Fruit fly (Drosophila melanogaster): ENCODE measurements around the gene Psn.

The Psn gene

DNA sequence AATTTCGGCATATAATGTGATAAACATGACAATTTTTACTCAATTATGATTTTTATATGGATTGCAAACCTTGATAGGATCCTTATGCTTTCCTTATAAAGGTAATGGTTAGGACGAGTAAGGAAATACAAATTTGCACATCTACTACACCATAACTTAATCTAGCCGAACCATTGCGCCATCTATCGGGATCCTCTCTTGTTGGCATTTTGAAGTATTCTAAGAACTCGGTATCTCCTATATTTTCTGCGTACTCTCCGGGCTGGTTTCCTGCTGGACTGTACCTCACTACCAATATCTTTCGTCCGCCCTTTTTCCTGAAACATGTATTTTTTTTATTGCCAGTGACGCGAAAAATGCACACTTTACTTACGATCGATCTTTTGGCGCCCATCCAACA, 32.4 kb downstream of the Psn start, which contains the start of gene atk:
Gene atk, minus strand, starts transcription at position 186 of the 400 bp plus-strand sequence.
- no peak for TF ChIP-seq CG17801 (GFP tag; optimal IDR thresholded peaks at IDR 0.05; ENCODE audit: partially characterized antibody)

DNA sequence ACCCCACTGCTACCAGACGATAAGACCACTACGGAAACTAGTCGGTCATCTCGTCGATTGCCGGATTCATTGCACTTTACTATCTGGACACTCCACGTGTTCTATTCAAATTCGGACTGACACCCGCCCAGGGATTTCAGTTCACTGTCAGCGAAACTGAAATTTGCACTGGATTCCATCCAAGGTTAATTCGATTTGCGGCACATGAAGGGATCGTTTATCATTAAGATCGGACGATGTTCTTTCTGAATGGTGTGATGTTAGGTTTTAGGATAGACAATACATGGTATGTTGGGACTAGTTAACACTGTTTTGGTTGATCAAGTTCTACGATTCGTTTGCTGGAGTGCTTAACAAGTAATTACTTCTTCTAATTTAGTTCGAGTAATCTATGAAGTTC, 33.7 kb downstream of the Psn start, which contains the start of gene CG42764:
Gene CG42764, minus strand, starts transcription at position 101 of the 400 bp plus-strand sequence.
- TF ChIP-seq CG17801 (GFP tag; optimal IDR thresholded peaks at IDR 0.05; ENCODE audit: partially characterized antibody), result no peak

DNA sequence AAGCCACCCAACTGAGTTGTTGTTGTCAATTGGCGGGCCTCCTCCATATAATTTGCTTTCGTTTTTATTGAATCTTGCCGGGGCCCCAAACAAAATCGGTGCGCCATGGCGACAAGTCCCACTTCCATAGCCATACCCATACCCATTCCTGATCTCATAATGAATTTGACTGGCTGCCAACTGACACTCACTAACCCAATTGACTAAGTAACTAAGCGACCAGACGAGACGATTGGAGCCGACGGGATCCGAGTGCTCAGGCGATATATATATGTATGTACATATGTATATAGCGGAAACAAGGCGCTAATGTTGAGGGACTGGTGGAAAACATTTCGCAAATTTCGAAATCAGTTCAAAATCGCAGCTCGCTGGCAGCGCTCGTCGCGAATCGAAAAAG, 34.3 kb downstream of the Psn start, which contains the start of gene Tdh:
Gene Tdh, plus strand, starts transcription at position 346 of the 400 bp plus-strand sequence.
- no peak for TF ChIP-seq CG17801 (GFP tag; optimal IDR thresholded peaks at IDR 0.05; ENCODE audit: partially characterized antibody)

dm6 chr3L:20467433-20467832, 35.2 kb downstream of the Psn start:
- TF ChIP-seq CG17801 (GFP tag; optimal IDR thresholded peaks at IDR 0.05; ENCODE audit: partially characterized antibody), result no peak

dm6 chr3L:20470991-20471498, 38.8 kb downstream of the Psn start:
- TF ChIP-seq CG17801 (GFP tag; optimal IDR thresholded peaks at IDR 0.05; ENCODE audit: partially characterized antibody), result peak; percentile 2

- no peak for TF ChIP-seq CG17801 (GFP tag; optimal IDR thresholded peaks at IDR 0.05; ENCODE audit: partially characterized antibody)
Measured at dm6 chr3L:20471499-20472313, 39.4 kb downstream of the Psn start.

DNA sequence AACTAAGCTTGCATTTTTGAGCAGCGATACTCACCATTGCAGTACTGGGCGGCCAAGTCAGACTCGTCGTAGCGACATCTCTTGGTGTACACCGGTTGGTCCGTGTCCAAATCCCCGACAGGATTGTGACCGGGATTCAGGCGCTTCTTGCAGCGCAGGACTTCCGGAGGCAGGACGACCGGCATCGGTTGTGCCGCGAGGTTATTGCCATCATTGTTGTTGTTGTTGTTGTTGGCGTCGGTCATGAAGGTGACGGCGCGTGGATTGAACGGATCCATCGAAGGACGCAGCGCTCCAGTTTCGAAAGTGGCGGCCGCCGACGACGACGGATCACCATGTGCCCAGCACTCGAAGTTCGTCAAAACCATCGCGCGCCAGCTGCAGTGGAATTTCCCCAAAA, 40.3 kb downstream of the Psn start:
- no peak for TF ChIP-seq CG17801 (GFP tag; optimal IDR thresholded peaks at IDR 0.05; ENCODE audit: partially characterized antibody)

DNA sequence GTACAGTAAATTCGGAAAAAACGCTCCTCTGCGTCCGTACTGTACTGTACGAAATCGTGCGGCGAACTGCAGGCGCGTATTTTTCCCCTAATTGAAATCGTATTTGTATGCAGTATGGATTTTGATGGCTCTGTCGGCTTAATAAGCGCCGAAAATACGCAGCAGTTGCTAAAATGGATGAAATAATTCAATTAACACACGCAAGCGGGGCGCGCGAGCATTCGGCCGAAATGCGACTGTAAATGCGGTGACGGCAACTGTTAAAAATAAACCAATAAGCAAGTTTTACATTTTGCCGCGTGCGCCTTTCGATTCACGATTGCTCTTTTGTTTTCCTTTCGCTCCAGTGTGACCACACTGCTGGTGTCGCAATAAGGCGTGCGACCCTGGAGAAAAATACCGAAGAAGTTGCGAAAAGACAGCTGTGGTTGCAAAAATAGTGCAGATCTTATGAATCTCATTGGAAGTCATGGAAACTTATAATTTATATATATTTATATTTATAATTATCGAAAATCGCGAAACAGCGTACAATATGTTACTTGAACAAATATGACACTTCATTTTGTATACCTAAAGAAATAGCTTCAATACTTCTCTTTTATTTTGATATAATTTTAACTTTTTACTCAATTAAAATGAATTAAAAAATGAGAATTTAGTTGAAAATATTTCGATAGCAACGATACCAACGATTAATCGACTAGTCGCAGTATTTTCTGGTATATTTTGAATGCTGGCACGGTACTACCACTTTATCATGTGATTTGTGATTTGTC, 40.9 kb downstream of the Psn start, which contains the start of the genes CG32428 and CG5969:
Gene CG32428, minus strand, starts transcription at position 703 of the 779 bp plus-strand sequence.
Gene CG5969, plus strand, starts transcription at position 763 of the 779 bp plus-strand sequence.
- TF ChIP-seq CG17801 (GFP tag; optimal IDR thresholded peaks at IDR 0.05; ENCODE audit: partially characterized antibody), result peak; percentile 24

DNA sequence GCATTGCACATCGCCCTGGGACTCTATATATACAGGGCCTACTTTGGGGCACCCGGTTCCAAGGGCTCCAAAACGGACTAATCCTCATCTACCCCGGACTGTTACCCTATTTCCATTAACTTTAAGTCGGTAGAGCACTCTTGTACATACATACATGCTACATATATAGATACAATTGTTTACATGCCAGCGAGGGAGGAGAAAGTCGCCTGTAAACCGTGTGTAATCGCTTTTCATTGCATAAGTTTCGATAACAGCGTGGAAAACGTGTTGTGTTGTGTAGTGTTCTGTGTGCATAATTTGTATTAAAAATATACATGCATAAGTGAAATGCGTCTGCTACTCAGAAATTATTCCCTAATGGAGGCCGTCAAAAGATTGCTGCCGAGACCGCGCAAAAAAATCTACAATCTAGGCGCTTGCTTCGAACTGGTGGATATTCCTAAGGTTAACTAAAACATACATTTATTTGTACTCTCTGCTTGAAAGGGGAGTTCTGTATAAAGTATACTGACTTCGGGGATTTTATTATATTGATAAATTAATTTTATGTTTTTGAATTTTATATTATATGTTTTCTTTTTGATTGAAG, 42.0 kb downstream of the Psn start, which contains the start of gene isoQC:
Gene isoQC, plus strand, starts transcription at position 270 of the 592 bp plus-strand sequence.
- no peak for TF ChIP-seq CG17801 (GFP tag; optimal IDR thresholded peaks at IDR 0.05; ENCODE audit: partially characterized antibody)

dm6 chr3L:20474789-20475208, 42.5 kb downstream of the Psn start:
- peak; percentile 87 for TF ChIP-seq CG17801 (GFP tag; optimal IDR thresholded peaks at IDR 0.05; ENCODE audit: partially characterized antibody)
